Fruit fly (Drosophila melanogaster) whole organism, wandering third instar larva: ENCODE data around the gene CG42588.

Source experiments
- Abd-B ChIP-seq: fragments of >200 bp; optimal IDR thresholded peaks from 2 replicates; lab custom pipeline; 2017; ENCODE audit warnings: missing biosample characterization, missing genetic modification characterization
- Dfd ChIP-seq: fragments of >200 bp; optimal IDR thresholded peaks from 2 replicates; lab custom pipeline; 2017; ENCODE audit warnings: missing biosample characterization, missing genetic modification characterization
- GATAd ChIP-seq: sonication (Bioruptor generic); optimal IDR thresholded peaks from 2 replicates; lab custom pipeline; 2016; ENCODE audit warnings: missing biosample characterization, missing genetic modification characterization
- Jra ChIP-seq: sonication (Bioruptor generic); optimal IDR thresholded peaks from 2 replicates; lab custom pipeline; 2016; ENCODE audit warnings: missing biosample characterization, missing genetic modification characterization
- Myc ChIP-seq: fragments of >200 bp; optimal IDR thresholded peaks from 2 replicates; lab custom pipeline; 2017
- OdsH ChIP-seq: fragments of 200-800 bp; sonication (Bioruptor generic); optimal IDR thresholded peaks from 2 replicates; lab custom pipeline; 2016; ENCODE audit warnings: missing biosample characterization, mild to moderate bottlenecking, missing genetic modification characterization
- jim ChIP-seq: fragments of 175-275, 200-325 bp; sonication (Bioruptor generic); optimal IDR thresholded peaks from 2 replicates; lab custom pipeline; 2016; ENCODE audit warnings: missing biosample characterization, mild to moderate bottlenecking, missing genetic modification characterization
- pan ChIP-seq: fragments of >200 bp; optimal IDR thresholded peaks from 2 replicates; lab custom pipeline; 2017
- psq ChIP-seq: fragments of 200-800 bp; sonication (Bioruptor generic); optimal IDR thresholded peaks from 3 replicates; lab custom pipeline; 2017; ENCODE audit warnings: missing biosample characterization, mild to moderate bottlenecking, missing genetic modification characterization, moderate library complexity
- usp ChIP-seq: fragments of >200 bp; optimal IDR thresholded peaks from 2 replicates; lab custom pipeline; 2017; ENCODE audit warnings: missing biosample characterization, missing genetic modification characterization

dm6 chr3L:12839882-12840281 is 25.8 kb downstream of the CG42588 start:
- TF ChIP-seq Jra (GFP tag; lab: Kevin White, UChicago) = no peak
- no peak for TF ChIP-seq OdsH (GFP tag; lab: Kevin White, UChicago)
- TF ChIP-seq pan (lab: Kevin White, UChicago) = no peak
- no peak for TF ChIP-seq Dfd (GFP tag; lab: Kevin White, UChicago)
- TF ChIP-seq GATAd = no peak
- TF ChIP-seq jim (GFP tag; lab: Kevin White, UChicago) = no peak
- no peak for TF ChIP-seq Abd-B
- TF ChIP-seq psq = no peak
- TF ChIP-seq Myc = no peak
- TF ChIP-seq usp = no peak
